Worm (Caenorhabditis elegans) whole organism, late embryonic: ENCODE results near the gene chil-15.
"Not testable (repeated sequence)": the region's sequence is repeated elsewhere in the genome, so short reads cannot be mapped to it uniquely, and the experiment has no call there.

Experiments used
- ama-1 ChIP-seq: fragments of 150-350 bp; optimal IDR thresholded peaks from 2 replicates; lab custom pipeline; 2014
- ceh-18 ChIP-seq: sonication (generic microtip); optimal IDR thresholded peaks from 2 replicates; lab custom pipeline; 2016; ENCODE audit warnings: missing genetic modification characterization, missing compliant biosample characterization
- ceh-22 ChIP-seq: sonication (generic microtip); optimal IDR thresholded peaks from 2 replicates; lab custom pipeline; 2017; ENCODE audit warnings: missing biosample characterization, missing genetic modification characterization
- dmd-4 ChIP-seq: sonication (generic microtip); optimal IDR thresholded peaks from 2 replicates; lab custom pipeline; 2016; ENCODE audit warnings: borderline replicate concordance, missing genetic modification characterization, missing compliant biosample characterization
- elt-2 ChIP-seq: sonication (generic microtip); optimal IDR thresholded peaks from 2 replicates; lab custom pipeline; 2016; ENCODE audit warnings: missing genetic modification reagents, missing genetic modification characterization, missing compliant biosample characterization
- nfya-1 ChIP-seq: sonication (generic microtip); optimal IDR thresholded peaks from 2 replicates; lab custom pipeline; 2017; ENCODE audit warnings: missing genetic modification characterization, mild to moderate bottlenecking, missing compliant biosample characterization, antibody characterized with exemption, moderate library complexity
- nhr-11 ChIP-seq: fragments of 150-350 bp; optimal IDR thresholded peaks from 2 replicates; lab custom pipeline; 2014; ENCODE audit warnings: missing biosample characterization, missing genetic modification characterization
- pha-4 ChIP-seq: fragments of 150-350 bp; optimal IDR thresholded peaks from 2 replicates; lab custom pipeline; 2018; ENCODE audit warnings: missing biosample characterization, missing genetic modification reagents, missing genetic modification characterization
- tbx-2 ChIP-seq: sonication (generic microtip); optimal IDR thresholded peaks from 2 replicates; lab custom pipeline; 2016; ENCODE audit warnings: missing genetic modification characterization, missing compliant biosample characterization
- unc-42 ChIP-seq: sonication (generic microtip); optimal IDR thresholded peaks from 2 replicates; lab custom pipeline; 2016; ENCODE audit warnings: missing genotype, missing genetic modification characterization, missing compliant biosample characterization
- unc-55 ChIP-seq: sonication (generic microtip); optimal IDR thresholded peaks from 2 replicates; lab custom pipeline; 2017; ENCODE audit warnings: missing biosample characterization, missing genetic modification reagents, missing genetic modification characterization
- zip-5 ChIP-seq: sonication (generic microtip); optimal IDR thresholded peaks from 2 replicates; lab custom pipeline; 2016; ENCODE audit warnings: missing genetic modification characterization, missing compliant biosample characterization

ce11 chrII:9459462-9459861 lies 16.0 kb upstream of the chil-15 start, which contains the start of gene R09D1.14:
- not testable (repeated sequence) for TF ChIP-seq ceh-22 (tag; lab: Kevin White, UChicago); tbx-2 (tag; lab: Kevin White, UChicago); nhr-11 (tag; lab: Kevin White, UChicago); elt-2; zip-5 (tag; lab: Kevin White, UChicago); unc-55; nfya-1 (tag; lab: Kevin White, UChicago); pha-4 (tag; lab: Kevin White, UChicago); ceh-18; dmd-4 (tag; lab: Kevin White, UChicago); unc-42 (tag; lab: Kevin White, UChicago); ama-1 (lab: Kevin White, UChicago)
